Worm (Caenorhabditis elegans) whole organism, L1 larva: ENCODE results near the gene F47B10.5.
A peak's percentile ranks its signal among the peaks of the same experiment; 100 is the strongest.

Experiments
- C04F5.9 ChIP-seq: sonication (generic microtip); optimal IDR thresholded peaks from 2 replicates; lab custom pipeline; 2016; ENCODE audit warnings: missing genetic modification characterization, missing compliant biosample characterization
- C16A3.4 ChIP-seq: fragments of 150-350 bp; optimal IDR thresholded peaks from 2 replicates; lab custom pipeline; 2014; ENCODE audit warnings: missing biosample characterization, missing genetic modification characterization
- C34B4.2 ChIP-seq: sonication (generic microtip); optimal IDR thresholded peaks from 2 replicates; lab custom pipeline; 2017; ENCODE audit warnings: mild to moderate bottlenecking, missing genetic modification characterization, missing compliant biosample characterization
- aly-2 ChIP-seq: fragments of 150-350 bp; optimal IDR thresholded peaks from 2 replicates; lab custom pipeline; 2014; ENCODE audit warnings: missing biosample characterization, missing genetic modification characterization
- blmp-1 ChIP-seq: fragments of 150-350 bp; optimal IDR thresholded peaks from 2 replicates; lab custom pipeline; 2014; ENCODE audit warnings: missing biosample characterization, missing genetic modification characterization
- ceh-63 ChIP-seq: fragments of 200-800 bp; sonication (Bioruptor generic); optimal IDR thresholded peaks from 2 replicates; lab custom pipeline; 2018; ENCODE audit warnings: mild to moderate bottlenecking, missing genetic modification characterization, missing compliant biosample characterization
- ceh-8 ChIP-seq: fragments of 200-800 bp; sonication (Bioruptor generic); optimal IDR thresholded peaks from 2 replicates; lab custom pipeline; 2018; ENCODE audit warnings: mild to moderate bottlenecking, missing genetic modification characterization, moderate library complexity, missing compliant biosample characterization
- ceh-88 ChIP-seq: fragments of 200-800 bp; sonication (Bioruptor generic); IDR thresholded peaks from 2 replicates; pipeline ENCODE4 v1.3.6; 2022; ENCODE audit warnings: missing genetic modification characterization, missing compliant biosample characterization
- ces-1 ChIP-seq: fragments of 150-350 bp; optimal IDR thresholded peaks from 2 replicates; lab custom pipeline; 2014; ENCODE audit warnings: missing biosample characterization, missing genetic modification reagents, missing genetic modification characterization
- dsc-1 ChIP-seq: sonication (generic microtip); optimal IDR thresholded peaks from 2 replicates; lab custom pipeline; 2016; ENCODE audit warnings: mild to moderate bottlenecking, missing genetic modification characterization, missing compliant biosample characterization
- efl-1 ChIP-seq, 4 experiments: fragments of 150-350 bp; optimal IDR thresholded peaks in 3 of 4; peaks in 1 of 4; 1 replicate in 1 of 4; 2 replicates in 3 of 4; lab custom pipeline; 2014; ENCODE audit warnings: missing biosample characterization in 2 of 4, missing genetic modification characterization in 2 of 4, missing genetic modification reagents in 2 of 4
- egl-13 ChIP-seq: sonication (generic microtip); optimal IDR thresholded peaks from 2 replicates; lab custom pipeline; 2016; ENCODE audit warnings: missing genotype, missing genetic modification reagents, missing genetic modification characterization, missing compliant biosample characterization
- elt-2 ChIP-seq: sonication (generic microtip); optimal IDR thresholded peaks from 2 replicates; lab custom pipeline; 2016; ENCODE audit warnings: missing genetic modification characterization, mild to moderate bottlenecking, inconsistent platforms, missing compliant biosample characterization, missing genetic modification reagents
- elt-3 ChIP-seq, 6 experiments: fragments of 150-350 bp in 1 of 6; sonication (generic microtip); optimal IDR thresholded peaks; 2 replicates each; lab custom pipeline; 2017 to 2018; ENCODE audit warnings: missing biosample characterization in 6 of 6, missing genetic modification characterization in 6 of 6, inconsistent platforms in 1 of 6
- fkh-10 ChIP-seq: sonication (generic microtip); optimal IDR thresholded peaks from 2 replicates; lab custom pipeline; 2017; ENCODE audit warnings: missing biosample characterization, missing genetic modification reagents, missing genetic modification characterization
- fkh-8 ChIP-seq: sonication (generic microtip); optimal IDR thresholded peaks from 2 replicates; lab custom pipeline; 2016; ENCODE audit warnings: mild to moderate bottlenecking, missing genetic modification characterization, missing compliant biosample characterization
- fos-1 ChIP-seq: fragments of 150-350 bp; optimal IDR thresholded peaks from 2 replicates; lab custom pipeline; 2014; ENCODE audit warnings: missing biosample characterization, missing genetic modification characterization
- grh-1 ChIP-seq: fragments of 200-800 bp; sonication (Bioruptor generic); IDR thresholded peaks from 2 replicates; pipeline ENCODE4 v1.3.6; 2022; ENCODE audit warnings: missing genetic modification reagents, missing genetic modification characterization, missing compliant biosample characterization
- hlh-17 ChIP-seq: fragments of 200-800 bp; sonication (Bioruptor generic); optimal IDR thresholded peaks from 2 replicates; lab custom pipeline; 2018; ENCODE audit warnings: missing genetic modification characterization, mild to moderate bottlenecking, missing compliant biosample characterization, moderate library complexity, borderline replicate concordance
- irx-1 ChIP-seq: sonication (generic microtip); optimal IDR thresholded peaks from 2 replicates; lab custom pipeline; 2016; ENCODE audit warnings: missing genetic modification characterization, missing compliant biosample characterization
- isw-1 ChIP-seq: fragments of 200-800 bp; sonication (Bioruptor generic); IDR thresholded peaks from 2 replicates; pipeline ENCODE4 v1.3.6; 2022; ENCODE audit warnings: missing genetic modification characterization, missing compliant biosample characterization
- lin-14 ChIP-seq: fragments of 200-800 bp; sonication (Bioruptor generic); optimal IDR thresholded peaks from 2 replicates; lab custom pipeline; 2018; ENCODE audit warnings: mild to moderate bottlenecking, missing genetic modification characterization, moderate library complexity, missing compliant biosample characterization
- lsy-2 ChIP-seq, 2 experiments: fragments of 150-350 bp; optimal IDR thresholded peaks; 2 replicates each; lab custom pipeline; 2014; ENCODE audit warnings: missing biosample characterization in 2 of 2, missing genetic modification characterization in 2 of 2
- mdl-1 ChIP-seq, 2 experiments: fragments of 150-350 bp; optimal IDR thresholded peaks; 2 replicates each; lab custom pipeline; 2014 to 2017; ENCODE audit warnings: missing biosample characterization in 2 of 2, missing genetic modification characterization in 2 of 2, inconsistent platforms in 1 of 2
- nhr-12 ChIP-seq: sonication (generic microtip); optimal IDR thresholded peaks from 2 replicates; lab custom pipeline; 2017; ENCODE audit warnings: missing biosample characterization, missing genetic modification characterization
- nhr-28 ChIP-seq: fragments of 150-350 bp; optimal IDR thresholded peaks from 2 replicates; lab custom pipeline; 2014; ENCODE audit warnings: missing biosample characterization, missing genetic modification characterization
- nhr-71 ChIP-seq: sonication (generic microtip); optimal IDR thresholded peaks from 2 replicates; lab custom pipeline; 2016; ENCODE audit warnings: mild to moderate bottlenecking, missing genetic modification characterization, moderate library complexity, missing compliant biosample characterization
- nhr-76 ChIP-seq: sonication (generic microtip); optimal IDR thresholded peaks from 2 replicates; lab custom pipeline; 2017; ENCODE audit warnings: missing biosample characterization, missing genetic modification characterization
- nhr-85 ChIP-seq: sonication (generic microtip); peaks from one replicate; lab custom pipeline; 2016; ENCODE audit warnings: missing genetic modification characterization, inconsistent platforms, missing compliant biosample characterization
- pag-3 ChIP-seq: sonication (generic microtip); optimal IDR thresholded peaks from 2 replicates; lab custom pipeline; 2017; ENCODE audit warnings: missing genetic modification characterization, mild to moderate bottlenecking, missing compliant biosample characterization, antibody characterized with exemption, borderline replicate concordance; ENCODE audit not compliant: insufficient read depth
- pax-3 ChIP-seq: fragments of 200-800 bp; sonication (Bioruptor generic); optimal IDR thresholded peaks from 2 replicates; lab custom pipeline; 2018; ENCODE audit warnings: mild to moderate bottlenecking, missing genetic modification characterization, moderate library complexity, missing compliant biosample characterization
- pqm-1 ChIP-seq: sonication (generic microtip); optimal IDR thresholded peaks from 3 replicates; lab custom pipeline; 2017; ENCODE audit warnings: missing biosample characterization, missing genetic modification characterization
- skn-1 ChIP-seq: fragments of 150-350 bp; optimal IDR thresholded peaks from 2 replicates; lab custom pipeline; 2014; ENCODE audit warnings: missing biosample characterization, missing genetic modification characterization
- sup-37 ChIP-seq: fragments of 200-800 bp; sonication (Bioruptor generic); optimal IDR thresholded peaks from 2 replicates; lab custom pipeline; 2018; ENCODE audit warnings: mild to moderate bottlenecking, missing genetic modification characterization, missing compliant biosample characterization
- tbx-2 ChIP-seq: sonication (generic microtip); optimal IDR thresholded peaks from 2 replicates; lab custom pipeline; 2016; ENCODE audit warnings: missing genetic modification characterization, missing compliant biosample characterization
- unc-30 ChIP-seq: sonication (generic microtip); optimal IDR thresholded peaks from 2 replicates; lab custom pipeline; 2017; ENCODE audit warnings: missing biosample characterization, missing genetic modification characterization
- unc-86 ChIP-seq: sonication (generic microtip); optimal IDR thresholded peaks from 2 replicates; lab custom pipeline; 2016; ENCODE audit warnings: missing genetic modification characterization, missing compliant biosample characterization
- unc-98 ChIP-seq: fragments of 200-800 bp; sonication (Bioruptor generic); IDR thresholded peaks from 2 replicates; pipeline ENCODE4 v1.3.6; 2022; ENCODE audit warnings: missing genetic modification characterization, missing compliant biosample characterization
- vab-15 ChIP-seq: sonication (generic microtip); optimal IDR thresholded peaks from 2 replicates; lab custom pipeline; 2017; ENCODE audit warnings: missing genotype, mild to moderate bottlenecking, missing genetic modification characterization, missing compliant biosample characterization
- ztf-11 ChIP-seq, 2 experiments: sonication (generic microtip); optimal IDR thresholded peaks; 2 replicates each; lab custom pipeline; 2016 to 2017; ENCODE audit warnings: missing genetic modification characterization in 2 of 2, missing biosample characterization in 1 of 2, missing compliant biosample characterization in 1 of 2
- ztf-4 ChIP-seq: fragments of 150-350 bp; optimal IDR thresholded peaks from 2 replicates; lab custom pipeline; 2014; ENCODE audit warnings: missing biosample characterization, missing genetic modification characterization

The F47B10.5 gene

ce11 chrX:10890456-10890855, at the start of gene F47B10.5:
Gene F47B10.5, minus strand, starts transcription at chrX:10890556.
- TF ChIP-seq C34B4.2 (tag; lab: Kevin White, UChicago) (no peak), blmp-1 (tag; lab: Kevin White, UChicago) (peak; percentile 69), lsy-2 (tag; optimal IDR thresholded peaks at IDR 0.05; lab: Kevin White, UChicago) (no peak)

DNA sequence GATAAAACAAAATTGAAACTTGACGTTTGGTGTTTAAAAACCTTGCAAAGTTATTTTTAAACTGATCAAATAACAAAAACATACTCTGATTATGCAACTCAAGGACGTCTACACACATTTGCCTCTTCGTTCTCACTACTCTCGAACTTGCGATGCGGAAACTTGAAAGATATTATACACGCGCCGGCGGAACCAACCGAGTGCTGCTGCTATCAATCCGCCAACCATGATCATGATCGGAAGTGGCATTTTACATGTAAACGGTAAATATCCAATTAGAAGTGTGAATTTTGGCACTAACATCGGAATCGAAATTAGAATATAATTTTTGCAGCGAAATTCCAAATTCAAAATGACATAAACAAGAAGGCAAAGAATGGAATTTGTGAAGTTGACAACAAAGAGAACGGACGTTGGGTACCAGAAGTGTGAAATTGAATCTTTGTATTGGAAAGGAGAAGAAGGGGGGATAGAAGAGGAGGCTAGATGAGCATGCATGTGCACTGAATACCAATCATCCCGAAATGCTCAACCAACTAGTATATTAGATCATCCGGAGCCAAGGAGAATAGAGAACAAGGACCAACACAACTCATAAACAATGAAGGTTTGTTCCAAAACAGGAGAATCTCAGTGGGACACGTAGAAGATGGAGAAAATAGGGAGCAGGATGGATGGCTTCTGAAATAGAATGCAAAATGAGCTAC, 43.1 kb upstream of the F47B10.5 start:
- no peak for TF ChIP-seq nhr-12 (tag; lab: Kevin White, UChicago)
- TF ChIP-seq fkh-8 (tag; lab: Kevin White, UChicago) = no peak
- no peak for TF ChIP-seq unc-86 (tag; lab: Kevin White, UChicago)
- no peak for TF ChIP-seq grh-1 (GFP tag; lab: Robert Waterston, UW)
- TF ChIP-seq tbx-2 = peak; percentile 12
- TF ChIP-seq ceh-63 (GFP tag; lab: Kevin White, UChicago) = no peak
- no peak for TF ChIP-seq ces-1 (GFP tag; lab: Kevin White, UChicago)
- TF ChIP-seq fkh-10 = no peak
- no peak for TF ChIP-seq lsy-2 (tag; optimal IDR thresholded peaks at IDR 0.05; lab: Kevin White, UChicago)
- TF ChIP-seq aly-2 = no peak
- TF ChIP-seq nhr-28 = no peak
- TF ChIP-seq pqm-1 (tag; lab: Kevin White, UChicago) = no peak
- no peak for TF ChIP-seq egl-13
- TF ChIP-seq nhr-76 = no peak
- TF ChIP-seq isw-1 (GFP tag; lab: Robert Waterston, UW) = no peak
- no peak for TF ChIP-seq pax-3 (tag; lab: Kevin White, UChicago)
- no peak for TF ChIP-seq irx-1
- peak in 1 of 6 experiments; percentile 57 for TF ChIP-seq elt-3 (tag; optimal IDR thresholded peaks at IDR 0.05; lab: Kevin White, UChicago)
- TF ChIP-seq fos-1 = no peak
- no peak for TF ChIP-seq ztf-11 (tag; optimal IDR thresholded peaks at IDR 0.05; lab: Kevin White, UChicago)
- TF ChIP-seq skn-1 (tag; lab: Kevin White, UChicago) = no peak
- peak; percentile 71 for TF ChIP-seq nhr-85 (tag; lab: Kevin White, UChicago)
- no peak for TF ChIP-seq mdl-1 (tag; optimal IDR thresholded peaks at IDR 0.05; lab: Kevin White, UChicago)
- TF ChIP-seq ztf-4 (tag; lab: Kevin White, UChicago) = no peak
- no peak for TF ChIP-seq efl-1 (optimal IDR thresholded peaks at IDR 0.05; lab: Kevin White, UChicago)
- TF ChIP-seq efl-1 (GFP tag; optimal IDR thresholded peaks at IDR 0.05 in 1 of 2; lab: Kevin White, UChicago) = peak in 1 of 2 experiments; percentile 78
- TF ChIP-seq ceh-88 (GFP tag; lab: Robert Waterston, UW) = no peak
- no peak for TF ChIP-seq unc-30 (tag; lab: Kevin White, UChicago)
- TF ChIP-seq lin-14 (GFP tag; lab: Kevin White, UChicago) = peak; percentile 51
- no peak for TF ChIP-seq ceh-8 (GFP tag; lab: Kevin White, UChicago)
- no peak for TF ChIP-seq unc-98 (GFP tag; lab: Robert Waterston, UW)
- TF ChIP-seq nhr-71 = no peak
- TF ChIP-seq C16A3.4 (tag; lab: Kevin White, UChicago) = no peak
- TF ChIP-seq C04F5.9 = no peak
- no peak for TF ChIP-seq elt-2 (tag; lab: Kevin White, UChicago)
- no peak for TF ChIP-seq pag-3

DNA sequence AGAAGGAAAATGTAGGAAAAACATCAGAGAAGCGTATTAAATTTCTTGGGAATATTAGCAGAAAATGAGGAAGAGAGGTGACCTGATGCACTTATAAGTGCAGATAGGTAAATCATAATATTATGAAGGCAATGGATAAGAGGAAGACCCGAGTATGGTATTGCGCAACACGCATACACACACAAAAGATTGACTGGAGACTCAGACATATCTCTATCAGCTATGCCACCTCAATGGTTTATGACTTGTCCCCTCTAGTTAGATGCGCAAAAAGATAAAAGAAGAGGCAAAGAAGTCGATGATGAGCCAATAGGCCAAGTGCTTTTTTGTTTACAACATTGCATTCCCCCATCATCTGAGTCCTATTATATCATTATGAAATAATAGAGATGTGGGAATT, 41.7 kb upstream of the F47B10.5 start:
- TF ChIP-seq vab-15 (tag; lab: Kevin White, UChicago) (no peak), lin-14 (GFP tag; lab: Kevin White, UChicago) (peak; percentile 1), sup-37 (GFP tag; lab: Kevin White, UChicago) (no peak), dsc-1 (tag; lab: Kevin White, UChicago) (no peak), hlh-17 (GFP tag; lab: Kevin White, UChicago) (no peak)
